Fruit fly (Drosophila melanogaster): ENCODE results near the gene APC7.

The APC7 gene

DNA sequence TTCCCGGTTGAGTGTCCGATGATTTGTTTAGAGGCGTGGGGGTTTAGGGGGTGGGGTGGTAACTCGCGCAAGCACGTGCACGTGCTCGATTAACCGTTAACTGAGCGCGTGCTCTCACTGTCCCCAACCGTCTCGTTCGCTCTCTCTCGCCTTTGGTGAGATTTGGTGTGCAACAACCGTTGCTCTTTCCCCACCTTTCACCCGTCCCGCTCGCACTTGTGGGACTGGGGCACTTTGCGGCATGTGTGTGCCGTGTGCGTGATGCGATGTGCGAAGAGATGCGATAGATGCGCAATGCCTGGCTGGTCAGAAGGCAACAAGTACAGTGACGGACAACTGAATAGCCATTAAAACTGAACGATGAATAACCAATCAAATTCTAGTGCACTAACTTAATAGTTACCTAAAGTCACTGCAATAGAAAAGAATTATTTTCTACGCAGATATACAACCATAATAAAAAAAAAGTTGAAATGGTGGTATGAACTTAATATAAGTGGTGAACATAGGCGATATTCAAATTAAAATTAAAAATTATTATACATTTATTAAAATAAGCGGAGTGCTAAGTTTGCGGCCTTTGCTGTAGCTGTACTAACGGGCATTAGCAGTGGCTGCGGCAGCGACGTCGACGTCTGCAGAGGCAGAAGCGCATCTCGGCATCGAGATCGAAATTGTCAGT, 25.5 kb upstream of the APC7 start (continued):
- no peak; the same call in 1 of the 2 replicates for TF ChIP-seq cas (GFP tag; IDR thresholded peaks at IDR 0.05)
- TF ChIP-seq Bteb2 (GFP tag; optimal IDR thresholded peaks at IDR 0.05): no peak
- TF ChIP-seq zf30C (GFP tag; optimal IDR thresholded peaks at IDR 0.05): no peak
- TF ChIP-seq CG10147 (GFP tag; optimal IDR thresholded peaks at IDR 0.05): peak; percentile 81
- peak; percentile 53 for TF ChIP-seq CG13123 (GFP tag; optimal IDR thresholded peaks at IDR 0.05)
- TF ChIP-seq slp2 (GFP tag; optimal IDR thresholded peaks at IDR 0.05): peak; percentile 35
- TF ChIP-seq CG9876 (GFP tag; optimal IDR thresholded peaks at IDR 0.05): no peak
- no peak for TF ChIP-seq Elba2 (GFP tag; optimal IDR thresholded peaks at IDR 0.05)
- TF ChIP-seq Jarid2 (GFP tag; optimal IDR thresholded peaks at IDR 0.05): peak; percentile 62
- TF ChIP-seq YL-1 (GFP tag; optimal IDR thresholded peaks at IDR 0.05): peak; percentile 48
- TF ChIP-seq CG10565 (GFP tag; optimal IDR thresholded peaks at IDR 0.05): peak; percentile 38
- peak; percentile 56 for TF ChIP-seq wek (GFP tag; optimal IDR thresholded peaks at IDR 0.05)
- TF ChIP-seq croc (GFP tag; conservative IDR thresholded peaks at IDR 0.05): peak; percentile 89
- no peak for TF ChIP-seq disco-r (GFP tag; optimal IDR thresholded peaks at IDR 0.05)
- TF ChIP-seq Optix (GFP tag; IDR thresholded peaks at IDR 0.05): peak; percentile 43; the same call in 1 of the 3 replicates
- peak; percentile 82 for TF ChIP-seq Nf-YB (GFP tag; optimal IDR thresholded peaks at IDR 0.05)
- peak; percentile 91 for TF ChIP-seq row (GFP tag; IDR thresholded peaks at IDR 0.05)
- TF ChIP-seq gro (GFP tag; optimal IDR thresholded peaks at IDR 0.05): no peak
- peak; percentile 46; the same call in 1 of the 2 replicates for TF ChIP-seq CG11247 (GFP tag; IDR thresholded peaks at IDR 0.05)
- TF ChIP-seq CG6791 (GFP tag; IDR thresholded peaks at IDR 0.05; ENCODE audit: partially characterized antibody): 0 out of 3 replicates have a peak, but pooled peaks have one; percentile 5
- TF ChIP-seq pita (GFP tag; optimal IDR thresholded peaks at IDR 0.05): no peak
- peak; percentile 46 for TF ChIP-seq crol (GFP tag; IDR thresholded peaks at IDR 0.05)
- TF ChIP-seq Mes4 (GFP tag; optimal IDR thresholded peaks at IDR 0.05): peak; percentile 41
- TF ChIP-seq eyg (GFP tag; optimal IDR thresholded peaks at IDR 0.05): no peak
- TF ChIP-seq CG32767 (GFP tag; IDR thresholded peaks at IDR 0.05): peak; percentile 86
- TF ChIP-seq CG13287 (GFP tag; IDR thresholded peaks at IDR 0.05; ENCODE audit: partially characterized antibody): no peak
- TF ChIP-seq MTF-1 (GFP tag; optimal IDR thresholded peaks at IDR 0.05; ENCODE audit: borderline replicate concordance): peak; percentile 97
- peak; percentile 76 for TF ChIP-seq CG12942 (GFP tag; optimal IDR thresholded peaks at IDR 0.05)
- no peak for TF ChIP-seq CG15479 (GFP tag; optimal IDR thresholded peaks at IDR 0.05)
- TF ChIP-seq CG34422 (GFP tag; IDR thresholded peaks at IDR 0.05): peak; percentile 85
- TF ChIP-seq wdn (GFP tag; IDR thresholded peaks at IDR 0.05): 0 out of 2 replicates have a peak, but pooled peaks have one; percentile 24
- no peak for TF ChIP-seq Dll (GFP tag; IDR thresholded peaks at IDR 0.05; ENCODE audit: partially characterized antibody)
- peak; percentile 93 for TF ChIP-seq dmrt11E (tag; optimal IDR thresholded peaks at IDR 0.05)
- TF ChIP-seq ase (GFP tag; IDR thresholded peaks at IDR 0.05): peak; percentile 55; the same call in 2 of the 3 replicates
- peak; percentile 74 for TF ChIP-seq Vsx1 (GFP tag; optimal IDR thresholded peaks at IDR 0.05)
- peak; percentile 77 for TF ChIP-seq ttk (GFP tag; IDR thresholded peaks at IDR 0.05)
- TF ChIP-seq amos (GFP tag; IDR thresholded peaks at IDR 0.05; ENCODE audit: partially characterized antibody): no peak
- peak; percentile 27; the same call in 1 of the 3 replicates for TF ChIP-seq CG11560 (tag; IDR thresholded peaks at IDR 0.05)
- TF ChIP-seq CG1832 (GFP tag; optimal IDR thresholded peaks at IDR 0.05): peak; percentile 74
- TF ChIP-seq CG4820 (GFP tag; optimal IDR thresholded peaks at IDR 0.05): peak; percentile 86
- TF ChIP-seq CG13775 (GFP tag; optimal IDR thresholded peaks at IDR 0.05): peak; percentile 86
- no peak for TF ChIP-seq dm (GFP tag; optimal IDR thresholded peaks at IDR 0.05)
- TF ChIP-seq onecut (GFP tag; IDR thresholded peaks at IDR 0.05): peak; percentile 79
- no peak for TF ChIP-seq h (optimal IDR thresholded peaks at IDR 0.05)
- TF ChIP-seq CG17359 (tag; optimal IDR thresholded peaks at IDR 0.05): peak; percentile 90
- no peak for TF ChIP-seq CG34224 (GFP tag; IDR thresholded peaks at IDR 0.05; ENCODE audit: partially characterized antibody)
- peak; percentile 72 for TF ChIP-seq CG8281 (tag; optimal IDR thresholded peaks at IDR 0.05)
- peak; percentile 96 for TF ChIP-seq sens (GFP tag)
- TF ChIP-seq al (GFP tag; IDR thresholded peaks at IDR 0.05): no peak
- TF ChIP-seq pho (GFP tag; optimal IDR thresholded peaks at IDR 0.05): peak; percentile 45

Measured in whole organism, embryonic.